Fruit fly (Drosophila melanogaster) whole organism, embryonic: ENCODE measurements around the gene gammaCOP.

Experiments used
- Abd-B ChIP-seq: fragments of 200-800 bp; sonication (Bioruptor generic); optimal IDR thresholded peaks from 2 replicates; lab custom pipeline; 2018; ENCODE audit warnings: missing biosample characterization, mild to moderate bottlenecking, missing genetic modification characterization, moderate library complexity
- Bgb ChIP-seq: fragments of 200-800 bp; sonication (Bioruptor generic); IDR thresholded peaks from 2 replicates; pipeline ENCODE4 v1.3.6; 2022; ENCODE audit warnings: missing biosample characterization, missing genetic modification characterization; ENCODE audit not compliant: partially characterized antibody
- Blimp-1 ChIP-seq: fragments of 200-800 bp; sonication (Bioruptor generic); optimal IDR thresholded peaks from 3 replicates; lab custom pipeline; 2018; ENCODE audit warnings: missing biosample characterization, missing genetic modification characterization, mild to moderate bottlenecking, moderate library complexity, missing genetic modification reagents
- CG10366 ChIP-seq: fragments of 200-800 bp; sonication (Bioruptor generic); IDR thresholded peaks from 2 replicates; pipeline ENCODE4 v1.3.6; 2022; ENCODE audit warnings: missing biosample characterization, missing genetic modification characterization
- CG10979 ChIP-seq: fragments of 200-800 bp; sonication (Bioruptor generic); optimal IDR thresholded peaks from 2 replicates; lab custom pipeline; 2018; ENCODE audit warnings: missing biosample characterization, mild to moderate bottlenecking, missing genetic modification characterization, moderate library complexity
- CG12236 ChIP-seq: fragments of 200-800 bp; sonication (Bioruptor generic); optimal IDR thresholded peaks from 2 replicates; lab custom pipeline; 2016; ENCODE audit warnings: missing biosample characterization, missing genetic modification characterization
- CG1233 ChIP-seq: fragments of 200-800 bp; sonication (Bioruptor generic); optimal IDR thresholded peaks from 4 replicates; lab custom pipeline; 2018; ENCODE audit warnings: missing biosample characterization, mild to moderate bottlenecking, missing genetic modification characterization
- CG12942 ChIP-seq: fragments of 200-800 bp; sonication (Bioruptor generic); optimal IDR thresholded peaks from 3 replicates; lab custom pipeline; 2016; ENCODE audit warnings: missing biosample characterization, missing genetic modification characterization
- CG14050 ChIP-seq: fragments of 200-800 bp; sonication (Bioruptor generic); IDR thresholded peaks from 3 replicates; pipeline ENCODE4 v1.3.6; 2022; ENCODE audit warnings: missing biosample characterization, missing genetic modification characterization
- CG1603 ChIP-seq: fragments of 200-800 bp; sonication (Bioruptor generic); optimal IDR thresholded peaks from 2 replicates; lab custom pipeline; 2019; ENCODE audit warnings: missing biosample characterization, mild to moderate bottlenecking, missing genetic modification characterization, moderate library complexity
- CG17361 ChIP-seq: fragments of 200-800 bp; sonication (Bioruptor generic); IDR thresholded peaks from 3 replicates; pipeline ENCODE4 v1.3.6; 2022; ENCODE audit warnings: missing biosample characterization, missing genetic modification characterization
- CG17568 ChIP-seq: fragments of 200-800 bp; sonication (Bioruptor generic); optimal IDR thresholded peaks from 2 replicates; lab custom pipeline; 2018; ENCODE audit warnings: missing biosample characterization, mild to moderate bottlenecking, missing genetic modification characterization, moderate library complexity
- CG2202 ChIP-seq: fragments of 200-800 bp; sonication (Bioruptor generic); optimal IDR thresholded peaks from 2 replicates; lab custom pipeline; 2018; ENCODE audit warnings: missing biosample characterization, mild to moderate bottlenecking, missing genetic modification characterization
- CG2875 ChIP-seq: fragments of 200-800 bp; sonication (Bioruptor generic); optimal IDR thresholded peaks from 2 replicates; lab custom pipeline; 2017; ENCODE audit warnings: missing biosample characterization, mild to moderate bottlenecking, missing genetic modification characterization, missing genetic modification reagents
- CG32532 ChIP-seq: fragments of 200-800 bp; sonication (Bioruptor generic); IDR thresholded peaks from 2 replicates; pipeline ENCODE4 v1.3.6; 2022; ENCODE audit warnings: missing biosample characterization, missing genetic modification characterization
- CG3995 ChIP-seq: fragments of 200-800 bp; sonication (Bioruptor generic); optimal IDR thresholded peaks from 3 replicates; lab custom pipeline; 2016; ENCODE audit warnings: missing biosample characterization, missing genetic modification characterization
- CG6254 ChIP-seq: fragments of 200-800 bp; sonication (Bioruptor generic); optimal IDR thresholded peaks from 3 replicates; lab custom pipeline; 2017; ENCODE audit warnings: mild to moderate bottlenecking, missing biosample characterization, missing genetic modification reagents, missing genetic modification characterization
- CG8089 ChIP-seq: fragments of 200-800 bp; sonication (Bioruptor generic); optimal IDR thresholded peaks from 3 replicates; lab custom pipeline; 2016; ENCODE audit warnings: missing biosample characterization, missing genetic modification characterization
- CG8765 ChIP-seq: fragments of 200-800 bp; sonication (Bioruptor generic); IDR thresholded peaks from 2 replicates; pipeline ENCODE4 v1.3.6; 2022; ENCODE audit warnings: missing biosample characterization, missing genetic modification characterization
- CG9932 ChIP-seq: fragments of 200-800 bp; sonication (Bioruptor generic); IDR thresholded peaks from 2 replicates; pipeline ENCODE4 v1.3.6; 2022; ENCODE audit warnings: missing biosample characterization, missing genetic modification characterization
- Dll ChIP-seq: fragments of 200-800 bp; sonication (Bioruptor generic); IDR thresholded peaks from 4 replicates; pipeline ENCODE4 v1.3.6; 2022; ENCODE audit warnings: missing biosample characterization, missing genetic modification characterization; ENCODE audit not compliant: partially characterized antibody
- E2f2 ChIP-seq: fragments of 200-800 bp; sonication (Bioruptor generic); IDR thresholded peaks from 2 replicates; pipeline ENCODE4 v1.3.6; 2022; ENCODE audit warnings: missing biosample characterization, missing genetic modification characterization
- Fer3 ChIP-seq: fragments of 200-800 bp; sonication (Bioruptor generic); optimal IDR thresholded peaks from 2 replicates; lab custom pipeline; 2018; ENCODE audit warnings: missing biosample characterization, mild to moderate bottlenecking, missing genetic modification characterization, moderate library complexity
- Gsc ChIP-seq: fragments of 200-800 bp; sonication (Bioruptor generic); IDR thresholded peaks from 2 replicates; pipeline ENCODE4 v1.3.6; 2022; ENCODE audit warnings: missing biosample characterization, missing genetic modification characterization
- H2.0 ChIP-seq: fragments of 200-800 bp; sonication (Bioruptor generic); IDR thresholded peaks from 2 replicates; pipeline ENCODE4 v1.3.6; 2022; ENCODE audit warnings: missing biosample characterization, missing genetic modification characterization
- Hr51 ChIP-seq, 2 experiments: fragments of 200-800 bp; sonication (Bioruptor generic); optimal IDR thresholded peaks; 2 replicates in 1 of 2; 3 replicates in 1 of 2; lab custom pipeline; 2016 to 2018; ENCODE audit warnings: missing biosample characterization in 2 of 2, missing genetic modification characterization in 2 of 2, mild to moderate bottlenecking in 1 of 2, moderate library complexity in 1 of 2
- Kr ChIP-seq: fragments of 200-800 bp; sonication (Bioruptor generic); optimal IDR thresholded peaks from 2 replicates; lab custom pipeline; 2017; ENCODE audit warnings: missing biosample characterization, mild to moderate bottlenecking, missing genetic modification characterization
- Nf-YB ChIP-seq: fragments of 200-800 bp; sonication (Bioruptor generic); optimal IDR thresholded peaks from 3 replicates; lab custom pipeline; 2019; ENCODE audit warnings: missing biosample characterization, mild to moderate bottlenecking, missing genetic modification characterization, moderate library complexity
- Sin3A ChIP-seq: fragments of >200 bp; optimal IDR thresholded peaks from 2 replicates; lab custom pipeline; 2018
- Sry-β ChIP-seq: fragments of 200-800 bp; sonication (Bioruptor generic); optimal IDR thresholded peaks from 2 replicates; lab custom pipeline; 2018; ENCODE audit warnings: missing biosample characterization, mild to moderate bottlenecking, missing genetic modification characterization, moderate library complexity
- Vsx1 ChIP-seq: fragments of 200-800 bp; sonication (Bioruptor generic); optimal IDR thresholded peaks from 2 replicates; lab custom pipeline; 2017; ENCODE audit warnings: missing biosample characterization, mild to moderate bottlenecking, missing genetic modification characterization, missing genetic modification reagents
- Xbp1 ChIP-seq: fragments of 200-800 bp; sonication (Bioruptor generic); optimal IDR thresholded peaks from 3 replicates; lab custom pipeline; 2016; ENCODE audit warnings: missing biosample characterization, mild to moderate bottlenecking, missing genetic modification characterization
- ac ChIP-seq: fragments of 200-800 bp; sonication (Bioruptor generic); optimal IDR thresholded peaks from 3 replicates; lab custom pipeline; 2017; ENCODE audit warnings: missing biosample characterization, mild to moderate bottlenecking, missing genetic modification characterization
- ap ChIP-seq: fragments of 200-800 bp; sonication (Bioruptor generic); IDR thresholded peaks from 2 replicates; pipeline ENCODE4 v1.3.6; 2022; ENCODE audit warnings: missing biosample characterization, missing genetic modification characterization
- cas ChIP-seq: fragments of 200-800 bp; sonication (Bioruptor generic); IDR thresholded peaks from 2 replicates; pipeline ENCODE4 v1.3.6; 2022; ENCODE audit warnings: missing biosample characterization, missing genetic modification characterization
- da ChIP-seq: fragments of 200-800 bp; sonication (Bioruptor generic); optimal IDR thresholded peaks from 2 replicates; lab custom pipeline; 2016; ENCODE audit warnings: missing biosample characterization, missing genetic modification characterization
- dpn ChIP-seq, 2 experiments: fragments of 200-800 bp; sonication (Bioruptor generic); optimal IDR thresholded peaks; 3 replicates each; lab custom pipeline; 2016; ENCODE audit warnings: missing biosample characterization in 2 of 2, missing genetic modification characterization in 2 of 2
- gcm ChIP-seq: fragments of 200-800 bp; sonication (Bioruptor generic); optimal IDR thresholded peaks from 2 replicates; lab custom pipeline; 2019; ENCODE audit warnings: missing biosample characterization, mild to moderate bottlenecking, missing genetic modification characterization, moderate library complexity
- grn ChIP-seq: fragments of 200-800 bp; sonication (Bioruptor generic); optimal IDR thresholded peaks from 3 replicates; lab custom pipeline; 2017; ENCODE audit warnings: missing biosample characterization, missing genetic modification characterization
- h ChIP-seq: fragments of >200 bp; optimal IDR thresholded peaks from 2 replicates; lab custom pipeline; 2017
- inv ChIP-seq: fragments of 200-800 bp; sonication (Bioruptor generic); IDR thresholded peaks from 2 replicates; pipeline ENCODE4 v1.3.6; 2022; ENCODE audit warnings: missing biosample characterization, missing genetic modification characterization; ENCODE audit not compliant: partially characterized antibody
- kay ChIP-seq: fragments of 200-800 bp; sonication (Bioruptor generic); optimal IDR thresholded peaks from 2 replicates; lab custom pipeline; 2016; ENCODE audit warnings: missing biosample characterization, missing genetic modification characterization
- klu ChIP-seq: fragments of 200-800 bp; sonication (Bioruptor generic); IDR thresholded peaks from 2 replicates; pipeline ENCODE4 v1.3.6; 2022; ENCODE audit warnings: missing biosample characterization, missing genetic modification characterization
- lbe ChIP-seq: fragments of 200-800 bp; sonication (Bioruptor generic); optimal IDR thresholded peaks from 2 replicates; lab custom pipeline; 2016; ENCODE audit warnings: missing biosample characterization, mild to moderate bottlenecking, missing genetic modification characterization
- nerfin-2 ChIP-seq: fragments of 200-800 bp; sonication (Bioruptor generic); IDR thresholded peaks from 2 replicates; pipeline ENCODE4 v1.3.6; 2022; ENCODE audit warnings: missing biosample characterization, missing genetic modification characterization; ENCODE audit not compliant: partially characterized antibody
- pzg ChIP-seq: fragments of 200-800 bp; sonication (Bioruptor generic); optimal IDR thresholded peaks from 3 replicates; lab custom pipeline; 2018; ENCODE audit warnings: missing biosample characterization, mild to moderate bottlenecking, missing genetic modification characterization, moderate library complexity
- run ChIP-seq: fragments of 200-800 bp; sonication (Bioruptor generic); optimal IDR thresholded peaks from 3 replicates; lab custom pipeline; 2018; ENCODE audit warnings: missing biosample characterization, mild to moderate bottlenecking, missing genetic modification characterization
- scrt ChIP-seq: fragments of 200-800 bp; sonication (Bioruptor generic); optimal IDR thresholded peaks from 2 replicates; lab custom pipeline; 2018; ENCODE audit warnings: missing biosample characterization, mild to moderate bottlenecking, missing genetic modification characterization, moderate library complexity
- sens-2 ChIP-seq: fragments of 200-800 bp; sonication (Bioruptor generic); IDR thresholded peaks from 2 replicates; pipeline ENCODE4 v1.3.6; 2022; ENCODE audit warnings: missing biosample characterization, missing genetic modification characterization
- slou ChIP-seq: fragments of 200-800 bp; sonication (Bioruptor generic); optimal IDR thresholded peaks from 3 replicates; lab custom pipeline; 2016; ENCODE audit warnings: missing biosample characterization, missing genetic modification characterization
- ssp ChIP-seq: fragments of 200-800 bp; sonication (Bioruptor generic); IDR thresholded peaks from 2 replicates; pipeline ENCODE4 v1.3.6; 2022; ENCODE audit warnings: missing biosample characterization, missing genetic modification characterization
- zen2 ChIP-seq: fragments of 200-800 bp; sonication (Bioruptor generic); IDR thresholded peaks from 3 replicates; pipeline ENCODE4 v1.3.6; 2022; ENCODE audit warnings: missing biosample characterization, missing genetic modification characterization; ENCODE audit not compliant: partially characterized antibody

Gene gammaCOP

DNA sequence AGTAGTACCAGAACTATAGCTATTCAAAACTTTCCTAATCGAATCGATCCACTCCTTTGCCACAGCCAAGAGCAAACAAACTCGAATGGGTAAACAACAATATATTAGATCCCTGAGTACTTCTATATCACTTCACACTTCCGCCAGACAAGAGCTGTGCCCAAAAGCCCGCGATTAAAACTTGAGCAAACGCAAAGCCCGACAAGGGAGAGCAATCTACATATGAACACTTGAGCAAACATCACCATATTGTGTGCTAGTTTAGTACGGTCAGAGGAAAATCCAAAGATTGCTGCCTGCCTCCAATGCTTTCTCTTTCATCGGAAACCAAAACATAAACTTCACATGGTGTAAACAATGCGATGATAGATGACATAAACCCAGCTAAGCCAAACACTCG lies 31.7 kb downstream of the gammaCOP start (continued):
- no peak for TF ChIP-seq Bgb (GFP tag; lab: Robert Waterston, UW)
- TF ChIP-seq h (lab: Kevin White, UChicago), result no peak
- TF ChIP-seq sens-2 (GFP tag; lab: Robert Waterston, UW), result no peak
- TF ChIP-seq CG3995 (GFP tag; lab: Kevin White, UChicago), result no peak
- TF ChIP-seq scrt, result no peak
- no peak for TF ChIP-seq Abd-B (GFP tag; lab: Kevin White, UChicago)
- no peak for TF ChIP-seq Fer3 (tag; lab: Kevin White, UChicago)
- TF ChIP-seq ssp (GFP tag; lab: Robert Waterston, UW), result no peak
- TF ChIP-seq Sry-β (GFP tag; lab: Kevin White, UChicago), result no peak
- no peak for TF ChIP-seq dpn (GFP tag; optimal IDR thresholded peaks at IDR 0.05; lab: Kevin White, UChicago)
- no peak for TF ChIP-seq CG8089 (GFP tag; lab: Kevin White, UChicago)
- TF ChIP-seq CG12942 (GFP tag; lab: Kevin White, UChicago), result no peak
- TF ChIP-seq pzg, result no peak
- no peak for TF ChIP-seq Vsx1 (GFP tag; lab: Kevin White, UChicago)
- no peak for TF ChIP-seq CG17361 (GFP tag; lab: Robert Waterston, UW)
- no peak for TF ChIP-seq ac (GFP tag; lab: Kevin White, UChicago)
- no peak for TF ChIP-seq slou (GFP tag; lab: Kevin White, UChicago)
- no peak for TF ChIP-seq Dll (GFP tag; lab: Robert Waterston, UW)
- TF ChIP-seq CG2202 (tag; lab: Kevin White, UChicago), result no peak
- TF ChIP-seq CG8765 (GFP tag; lab: Robert Waterston, UW), result no peak
- no peak for TF ChIP-seq klu (GFP tag; lab: Robert Waterston, UW)
- no peak for TF ChIP-seq Nf-YB (GFP tag; lab: Kevin White, UChicago)
- no peak for TF ChIP-seq H2.0 (GFP tag; lab: Robert Waterston, UW)
- TF ChIP-seq nerfin-2 (GFP tag; lab: Robert Waterston, UW), result no peak
- no peak for TF ChIP-seq Kr (GFP tag; lab: Kevin White, UChicago)
- TF ChIP-seq CG14050 (GFP tag; lab: Robert Waterston, UW), result no peak
- peak; percentile 82 for TF ChIP-seq Blimp-1 (GFP tag; lab: Kevin White, UChicago)
- TF ChIP-seq inv (GFP tag; lab: Robert Waterston, UW), result no peak
- no peak for TF ChIP-seq Xbp1 (GFP tag; lab: Kevin White, UChicago)
- no peak for TF ChIP-seq CG10979 (tag; lab: Kevin White, UChicago)
- no peak for TF ChIP-seq cas
- TF ChIP-seq zen2 (GFP tag; lab: Robert Waterston, UW), result no peak
- TF ChIP-seq CG10366 (GFP tag; lab: Robert Waterston, UW), result no peak
- no peak for TF ChIP-seq gcm (GFP tag; lab: Kevin White, UChicago)
- no peak for TF ChIP-seq CG12236 (GFP tag; lab: Kevin White, UChicago)
- TF ChIP-seq da (GFP tag; lab: Kevin White, UChicago), result no peak
- no peak for TF ChIP-seq CG6254 (GFP tag; lab: Kevin White, UChicago)
- TF ChIP-seq CG17568, result peak; percentile 41
- TF ChIP-seq CG1233 (GFP tag; lab: Kevin White, UChicago), result no peak
- TF ChIP-seq lbe (GFP tag; lab: Kevin White, UChicago), result no peak
- no peak for TF ChIP-seq CG1603
- no peak for TF ChIP-seq ap (GFP tag; lab: Robert Waterston, UW)
- no peak for TF ChIP-seq CG9932 (GFP tag; lab: Robert Waterston, UW)
- TF ChIP-seq grn (GFP tag; lab: Kevin White, UChicago), result no peak
- no peak for TF ChIP-seq CG32532 (GFP tag; lab: Robert Waterston, UW)
- TF ChIP-seq Gsc (GFP tag; lab: Robert Waterston, UW), result no peak
- TF ChIP-seq CG2875 (GFP tag; lab: Kevin White, UChicago), result peak; percentile 21
- peak; percentile 2 for TF ChIP-seq kay (GFP tag; lab: Kevin White, UChicago)
- no peak for TF ChIP-seq E2f2 (GFP tag; lab: Robert Waterston, UW)
- TF ChIP-seq Hr51 (GFP tag; optimal IDR thresholded peaks at IDR 0.05; lab: Kevin White, UChicago), result no peak
- TF ChIP-seq Sin3A (lab: Kevin White, UChicago), result no peak
- no peak for TF ChIP-seq run (tag; lab: Kevin White, UChicago)
